Worm (Caenorhabditis elegans): ENCODE data around the gene F45E12.6.

ce11 chrII:7273517-7273916, 40.5 kb downstream of the F45E12.6 start:
- TF ChIP-seq mdl-1 (tag; optimal IDR thresholded peaks at IDR 0.05) (no peak), nhr-237 (tag; optimal IDR thresholded peaks at IDR 0.05) (no peak), zag-1 (tag; optimal IDR thresholded peaks at IDR 0.05) (no peak), ama-1 (optimal IDR thresholded peaks at IDR 0.05) (no peak), unc-55 (GFP tag; optimal IDR thresholded peaks at IDR 0.05) (no peak)

Measured in whole organism, L2 larva.